Worm (Caenorhabditis elegans) whole organism, midembryonic: ENCODE data around the gene bcmo-2.

Source experiments
- T22C8.4 ChIP-seq: fragments of 200-800 bp; sonication (Bioruptor generic); IDR thresholded peaks from 2 replicates; pipeline ENCODE4 v1.3.6; 2022; ENCODE audit warnings: missing genetic modification characterization, missing compliant biosample characterization
- klf-2 ChIP-seq: fragments of 200-800 bp; sonication (Bioruptor generic); conservative IDR thresholded peaks from 2 replicates; pipeline ENCODE4 v1.3.6; 2022; ENCODE audit warnings: missing genetic modification reagents, missing genetic modification characterization, missing compliant biosample characterization
- med-1 ChIP-seq: sonication (generic microtip); optimal IDR thresholded peaks from 2 replicates; lab custom pipeline; 2017; ENCODE audit warnings: missing genetic modification characterization, mild to moderate bottlenecking, missing compliant biosample characterization, antibody characterized with exemption, missing genetic modification reagents; ENCODE audit not compliant: insufficient read depth

ce11 chrII:3935098-3935497, 24.5 kb upstream of the bcmo-2 start:
- TF ChIP-seq klf-2 (GFP tag; lab: Robert Waterston, UW) (no peak), med-1 (GFP tag; lab: Kevin White, UChicago) (no peak), T22C8.4 (no peak)
